Fruit fly (Drosophila melanogaster): ENCODE measurements around the gene bnl.
A peak's percentile ranks its signal among the peaks of the same experiment; 100 is the strongest.

The bnl gene

dm6 chr3R:19778065-19778800 lies 58.4 kb downstream of the bnl start, which contains the start of gene Acsx2:
TSS of gene Acsx2 (plus strand) at chr3R:19778750.
- no peak for TF ChIP-seq bab1 (GFP tag; optimal IDR thresholded peaks at IDR 0.05)
- no peak for TF ChIP-seq pad (GFP tag; optimal IDR thresholded peaks at IDR 0.05)
- no peak for TF ChIP-seq Clk (GFP tag; optimal IDR thresholded peaks at IDR 0.05)
- TF ChIP-seq kay (GFP tag; ENCODE audit: borderline replicate concordance), result no peak
- TF ChIP-seq ovo (GFP tag; optimal IDR thresholded peaks at IDR 0.05), result no peak
- no peak for TF ChIP-seq CG14711 (tag; optimal IDR thresholded peaks at IDR 0.05)
- no peak for TF ChIP-seq toe (GFP tag; optimal IDR thresholded peaks at IDR 0.05)
- no peak for TF ChIP-seq cic (GFP tag; optimal IDR thresholded peaks at IDR 0.05)
- no peak for TF ChIP-seq CG12768 (GFP tag; optimal IDR thresholded peaks at IDR 0.05)
- no peak for TF ChIP-seq Mnt (GFP tag; optimal IDR thresholded peaks at IDR 0.05)
- no peak for TF ChIP-seq CG33017 (tag; optimal IDR thresholded peaks at IDR 0.05)
- TF ChIP-seq CG7101 (tag; optimal IDR thresholded peaks at IDR 0.05), result no peak
- no peak for TF ChIP-seq Crg-1 (GFP tag; optimal IDR thresholded peaks at IDR 0.05)
- no peak for TF ChIP-seq Hr96 (GFP tag; optimal IDR thresholded peaks at IDR 0.05)
- no peak for TF ChIP-seq CG11617 (GFP tag; optimal IDR thresholded peaks at IDR 0.05)
- no peak for TF ChIP-seq tj (GFP tag; optimal IDR thresholded peaks at IDR 0.05)
- TF ChIP-seq CG5204 (GFP tag; optimal IDR thresholded peaks at IDR 0.05), result no peak

dm6 chr3R:19777180-19777579 lies 59.4 kb downstream of the bnl start, which contains the start of gene Acsx1R:
TSS of gene Acsx1R (minus strand) at chr3R:19777280.
- no peak for TF ChIP-seq Clk (GFP tag; optimal IDR thresholded peaks at IDR 0.05)
- no peak for TF ChIP-seq cnc (optimal IDR thresholded peaks at IDR 0.05)
- no peak for TF ChIP-seq Mnt (GFP tag; optimal IDR thresholded peaks at IDR 0.05)
- TF ChIP-seq kay (GFP tag; ENCODE audit: borderline replicate concordance), result peak; percentile 12
- TF ChIP-seq Crg-1 (GFP tag; optimal IDR thresholded peaks at IDR 0.05), result no peak
- TF ChIP-seq bab1 (GFP tag; optimal IDR thresholded peaks at IDR 0.05), result no peak
- no peak for TF ChIP-seq cic (GFP tag; optimal IDR thresholded peaks at IDR 0.05)

- TF ChIP-seq CG33017 (tag; optimal IDR thresholded peaks at IDR 0.05), result no peak
- TF ChIP-seq CG12768 (GFP tag; optimal IDR thresholded peaks at IDR 0.05), result no peak
- no peak for TF ChIP-seq CG1620 (GFP tag; optimal IDR thresholded peaks at IDR 0.05)
- TF ChIP-seq kay (GFP tag; ENCODE audit: borderline replicate concordance), result no peak
- TF ChIP-seq CG7045 (GFP tag; optimal IDR thresholded peaks at IDR 0.05), result no peak
- TF ChIP-seq Crg-1 (GFP tag; optimal IDR thresholded peaks at IDR 0.05), result no peak
- no peak for TF ChIP-seq bab1 (GFP tag; optimal IDR thresholded peaks at IDR 0.05)
- no peak for TF ChIP-seq pad (GFP tag; optimal IDR thresholded peaks at IDR 0.05)
- TF ChIP-seq CG14711 (tag; optimal IDR thresholded peaks at IDR 0.05), result no peak
- no peak for TF ChIP-seq Hr96 (GFP tag; optimal IDR thresholded peaks at IDR 0.05)
- no peak for TF ChIP-seq Clk (GFP tag; optimal IDR thresholded peaks at IDR 0.05)
- no peak for TF ChIP-seq CG7101 (tag; optimal IDR thresholded peaks at IDR 0.05)
- TF ChIP-seq ovo (GFP tag; optimal IDR thresholded peaks at IDR 0.05), result no peak
Measured at dm6 chr3R:19774149-19774548, 62.5 kb downstream of the bnl start.

dm6 chr3R:19773125-19773524 lies 63.5 kb downstream of the bnl start, which contains the start of gene Acsx1L:
TSS of gene Acsx1L (minus strand) at chr3R:19773225.
- TF ChIP-seq Mnt (GFP tag; optimal IDR thresholded peaks at IDR 0.05) (no peak), CG33017 (tag; optimal IDR thresholded peaks at IDR 0.05) (no peak), Hr96 (GFP tag; optimal IDR thresholded peaks at IDR 0.05) (no peak), Clk (GFP tag; optimal IDR thresholded peaks at IDR 0.05) (no peak), CG11617 (GFP tag; optimal IDR thresholded peaks at IDR 0.05) (no peak), CG7101 (tag; optimal IDR thresholded peaks at IDR 0.05) (no peak), toe (GFP tag; optimal IDR thresholded peaks at IDR 0.05) (no peak), ovo (GFP tag; optimal IDR thresholded peaks at IDR 0.05) (no peak), CG7045 (GFP tag; optimal IDR thresholded peaks at IDR 0.05) (no peak), CG5204 (GFP tag; optimal IDR thresholded peaks at IDR 0.05) (no peak), kay (GFP tag; ENCODE audit: borderline replicate concordance) (no peak), Crg-1 (GFP tag; optimal IDR thresholded peaks at IDR 0.05) (no peak), tj (GFP tag; optimal IDR thresholded peaks at IDR 0.05) (no peak), CG12768 (GFP tag; optimal IDR thresholded peaks at IDR 0.05) (no peak), cic (GFP tag; optimal IDR thresholded peaks at IDR 0.05) (no peak), CG14711 (tag; optimal IDR thresholded peaks at IDR 0.05) (no peak), CG1620 (GFP tag; optimal IDR thresholded peaks at IDR 0.05) (no peak), pad (GFP tag; optimal IDR thresholded peaks at IDR 0.05) (no peak), cnc (optimal IDR thresholded peaks at IDR 0.05) (no peak)

All from whole organism, adult.